Worm (Caenorhabditis elegans) whole organism, L2 larva: ENCODE data around the gene sax-2.

Experiments
- C34F6.9 ChIP-seq: fragments of 150-350 bp; optimal IDR thresholded peaks from 2 replicates; lab custom pipeline; 2014; ENCODE audit warnings: missing biosample characterization, missing genetic modification characterization
- F13H6.1 ChIP-seq: sonication (generic microtip); optimal IDR thresholded peaks from 2 replicates; lab custom pipeline; 2016; ENCODE audit warnings: missing genetic modification characterization, missing compliant biosample characterization
- ZK546.5 ChIP-seq: sonication (generic microtip); optimal IDR thresholded peaks from 2 replicates; lab custom pipeline; 2017; ENCODE audit warnings: missing biosample characterization, missing genetic modification characterization
- alr-1 ChIP-seq: fragments of 150-350 bp; optimal IDR thresholded peaks from 2 replicates; lab custom pipeline; 2014; ENCODE audit warnings: missing biosample characterization, missing genetic modification characterization
- ceh-16 ChIP-seq: fragments of 150-350 bp; optimal IDR thresholded peaks from 2 replicates; lab custom pipeline; 2014; ENCODE audit warnings: missing biosample characterization, missing genetic modification characterization
- ceh-82 ChIP-seq: fragments of 150-350 bp; optimal IDR thresholded peaks from 2 replicates; lab custom pipeline; 2014; ENCODE audit warnings: missing biosample characterization, missing genetic modification characterization
- crh-2 ChIP-seq: sonication (generic microtip); optimal IDR thresholded peaks from 2 replicates; lab custom pipeline; 2017; ENCODE audit warnings: missing biosample characterization, missing genetic modification characterization
- egl-27 ChIP-seq: sonication (generic microtip); optimal IDR thresholded peaks from 3 replicates; lab custom pipeline; 2017; ENCODE audit warnings: missing biosample characterization, missing genetic modification reagents, missing genetic modification characterization
- elt-1 ChIP-seq: fragments of 150-350 bp; optimal IDR thresholded peaks from 2 replicates; lab custom pipeline; 2014; ENCODE audit warnings: missing biosample characterization, missing genetic modification characterization
- elt-3 ChIP-seq: sonication (generic microtip); optimal IDR thresholded peaks from 2 replicates; lab custom pipeline; 2017; ENCODE audit warnings: missing biosample characterization, missing genetic modification characterization
- fos-1 ChIP-seq: fragments of 150-350 bp; optimal IDR thresholded peaks from 2 replicates; lab custom pipeline; 2014; ENCODE audit warnings: missing biosample characterization, missing genetic modification characterization
- gmeb-1 ChIP-seq: fragments of 150-350 bp; optimal IDR thresholded peaks from 2 replicates; lab custom pipeline; 2014; ENCODE audit warnings: missing biosample characterization, missing genetic modification characterization
- lin-11 ChIP-seq: fragments of 150-350 bp; sonication (generic microtip); optimal IDR thresholded peaks from 2 replicates; lab custom pipeline; 2014; ENCODE audit warnings: missing biosample characterization, missing genetic modification characterization, inconsistent platforms, mixed read lengths
- lin-13 ChIP-seq: fragments of 150-350 bp; optimal IDR thresholded peaks from 2 replicates; lab custom pipeline; 2014; ENCODE audit warnings: missing biosample characterization, missing genetic modification reagents, missing genetic modification characterization
- lsy-2 ChIP-seq, 2 experiments: fragments of 150-350 bp in 1 of 2; sonication (generic microtip) in 1 of 2; optimal IDR thresholded peaks; 2 replicates each; lab custom pipeline; 2014 to 2017; ENCODE audit warnings: missing biosample characterization in 2 of 2, missing genetic modification characterization in 2 of 2
- mdl-1 ChIP-seq, 2 experiments: fragments of 150-350 bp in 1 of 2; sonication (generic microtip) in 1 of 2; optimal IDR thresholded peaks; 2 replicates each; lab custom pipeline; 2017; ENCODE audit warnings: missing biosample characterization in 2 of 2, missing genetic modification characterization in 2 of 2
- nhr-11 ChIP-seq: fragments of 150-350 bp; optimal IDR thresholded peaks from 2 replicates; lab custom pipeline; 2014; ENCODE audit warnings: missing biosample characterization, missing genetic modification characterization
- nhr-129 ChIP-seq: fragments of 150-350 bp; optimal IDR thresholded peaks from 2 replicates; lab custom pipeline; 2014; ENCODE audit warnings: missing biosample characterization, missing genetic modification characterization
- nhr-23 ChIP-seq: fragments of 150-350 bp; optimal IDR thresholded peaks from 2 replicates; lab custom pipeline; 2014; ENCODE audit warnings: missing biosample characterization, missing genetic modification reagents, missing genetic modification characterization
- nhr-237 ChIP-seq: fragments of 150-350 bp; optimal IDR thresholded peaks from 2 replicates; lab custom pipeline; 2014; ENCODE audit warnings: missing biosample characterization, missing genetic modification characterization
- nhr-25 ChIP-seq: fragments of 150-350 bp; sonication (generic microtip); optimal IDR thresholded peaks from 3 replicates; lab custom pipeline; 2014; ENCODE audit warnings: missing biosample characterization, missing genetic modification characterization
- nhr-6 ChIP-seq: fragments of 150-350 bp; optimal IDR thresholded peaks from 2 replicates; lab custom pipeline; 2014; ENCODE audit warnings: missing biosample characterization, missing genetic modification characterization
- nhr-77 ChIP-seq: fragments of 150-350 bp; optimal IDR thresholded peaks from 2 replicates; lab custom pipeline; 2014; ENCODE audit warnings: missing biosample characterization, missing genetic modification characterization
- sem-4 ChIP-seq: fragments of 150-350 bp; optimal IDR thresholded peaks from 2 replicates; lab custom pipeline; 2014; ENCODE audit warnings: missing biosample characterization, missing genetic modification reagents, missing genetic modification characterization
- skn-1 ChIP-seq: sonication (generic microtip); optimal IDR thresholded peaks from 2 replicates; lab custom pipeline; 2017; ENCODE audit warnings: missing biosample characterization, missing genetic modification characterization
- sma-3 ChIP-seq: sonication (generic microtip); optimal IDR thresholded peaks from 2 replicates; lab custom pipeline; 2016; ENCODE audit warnings: missing genetic modification reagents, missing genetic modification characterization, missing compliant biosample characterization
- sma-9 ChIP-seq, 2 experiments: fragments of 150-350 bp in 1 of 2; sonication (generic microtip) in 1 of 2; optimal IDR thresholded peaks; 2 replicates each; lab custom pipeline; 2014 to 2016; ENCODE audit warnings: missing genetic modification characterization in 2 of 2, mild to moderate bottlenecking in 1 of 2, missing biosample characterization in 1 of 2, missing compliant biosample characterization in 1 of 2, missing genetic modification reagents in 1 of 2, moderate library complexity in 1 of 2
- snpc-4 ChIP-seq: fragments of 150-350 bp; optimal IDR thresholded peaks from 2 replicates; lab custom pipeline; 2014; ENCODE audit warnings: missing biosample characterization, missing genetic modification characterization
- unc-39 ChIP-seq: fragments of 150-350 bp; optimal IDR thresholded peaks from 2 replicates; lab custom pipeline; 2014; ENCODE audit warnings: missing biosample characterization, missing genetic modification characterization
- unc-55 ChIP-seq: fragments of 150-350 bp; sonication (generic microtip); optimal IDR thresholded peaks from 3 replicates; lab custom pipeline; 2014; ENCODE audit warnings: missing biosample characterization, missing genetic modification reagents, missing genetic modification characterization
- unc-62 ChIP-seq: fragments of 150-350 bp; optimal IDR thresholded peaks from 2 replicates; lab custom pipeline; 2014; ENCODE audit warnings: missing biosample characterization, missing genetic modification reagents, missing genetic modification characterization
- zag-1 ChIP-seq: fragments of 150-350 bp; optimal IDR thresholded peaks from 2 replicates; lab custom pipeline; 2014; ENCODE audit warnings: missing biosample characterization, missing genetic modification characterization
- ztf-1 ChIP-seq: fragments of 200-800 bp; sonication (Bioruptor generic); conservative IDR thresholded peaks from 2 replicates; pipeline ENCODE4 v1.3.6; 2022; ENCODE audit warnings: missing genetic modification characterization, missing compliant biosample characterization
- ztf-11 ChIP-seq: sonication (generic microtip); optimal IDR thresholded peaks from 2 replicates; lab custom pipeline; 2017; ENCODE audit warnings: missing biosample characterization, missing genetic modification characterization
- ztf-4 ChIP-seq: fragments of 150-350 bp; optimal IDR thresholded peaks from 2 replicates; lab custom pipeline; 2014; ENCODE audit warnings: missing biosample characterization, missing genetic modification characterization

sax-2 gene

DNA sequence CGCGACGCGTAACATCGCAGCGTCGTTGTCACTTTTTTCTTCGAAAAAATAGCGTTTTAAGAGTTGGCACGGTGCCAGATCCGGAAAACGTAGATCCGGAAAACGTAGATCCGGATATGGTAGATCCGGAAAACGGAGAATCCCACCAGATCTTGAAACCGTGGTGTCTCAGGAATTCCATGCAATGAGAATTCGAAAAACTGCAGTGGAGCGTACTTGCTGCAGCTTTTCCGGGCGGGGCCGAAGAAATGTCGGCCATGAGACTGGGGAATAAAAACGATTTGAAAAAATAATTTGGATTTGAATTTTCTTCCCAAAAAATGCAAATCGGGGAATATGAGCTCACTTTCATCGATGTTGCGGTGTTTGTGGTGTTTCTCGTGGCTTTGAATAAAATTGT, 63.0 kb downstream of the sax-2 start, which contains the start of gene K10D2.5 (continued):
- peak; percentile 71 for TF ChIP-seq ztf-4 (tag; lab: Kevin White, UChicago)
- TF ChIP-seq nhr-77 (tag; lab: Kevin White, UChicago) = no peak
- peak; percentile 72 for TF ChIP-seq egl-27 (tag; lab: Kevin White, UChicago)
- peak; percentile 89 for TF ChIP-seq nhr-129 (tag; lab: Kevin White, UChicago)
- peak; percentile 89 for TF ChIP-seq gmeb-1 (tag; lab: Kevin White, UChicago)
- peak; percentile 33 for TF ChIP-seq ceh-16 (tag; lab: Kevin White, UChicago)
- peak; percentile 94 for TF ChIP-seq lin-13
- TF ChIP-seq elt-3 (tag; lab: Kevin White, UChicago) = no peak
- peak in 1 of 2 experiments; percentile 22 for TF ChIP-seq mdl-1 (tag; optimal IDR thresholded peaks at IDR 0.05; lab: Kevin White, UChicago)

DNA sequence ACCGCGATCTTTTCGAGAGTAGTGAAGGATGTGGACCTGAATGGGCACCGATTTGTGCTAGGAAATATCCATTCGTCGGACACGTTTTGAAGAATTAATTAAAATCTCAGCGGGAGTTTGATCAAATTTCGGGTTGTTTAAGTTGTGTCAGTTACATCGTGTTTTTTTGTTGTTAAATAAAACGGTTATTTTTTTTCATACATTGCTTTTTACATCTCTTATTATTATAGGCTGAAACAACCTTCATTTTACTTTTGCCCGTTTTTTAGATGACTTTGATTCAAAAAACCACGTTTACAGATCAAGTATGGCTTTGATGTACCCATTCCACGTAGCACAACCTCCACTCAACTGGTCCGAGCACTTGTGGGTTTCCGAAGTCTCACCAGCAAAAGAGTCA, 63.6 kb downstream of the sax-2 start, which contains the start of gene emb-1:
Gene emb-1, plus strand, starts transcription at position 301 of the 400 bp plus-strand sequence.
- no peak for TF ChIP-seq C34F6.9 (tag; lab: Kevin White, UChicago)
- no peak for TF ChIP-seq ceh-82 (tag; lab: Kevin White, UChicago)
- TF ChIP-seq elt-1 = no peak
- TF ChIP-seq unc-55 (GFP tag; lab: Kevin White, UChicago) = no peak
- TF ChIP-seq skn-1 (tag; lab: Kevin White, UChicago) = no peak
- TF ChIP-seq ceh-16 (tag; lab: Kevin White, UChicago) = no peak
- no peak for TF ChIP-seq lin-11 (tag; lab: Kevin White, UChicago)

DNA sequence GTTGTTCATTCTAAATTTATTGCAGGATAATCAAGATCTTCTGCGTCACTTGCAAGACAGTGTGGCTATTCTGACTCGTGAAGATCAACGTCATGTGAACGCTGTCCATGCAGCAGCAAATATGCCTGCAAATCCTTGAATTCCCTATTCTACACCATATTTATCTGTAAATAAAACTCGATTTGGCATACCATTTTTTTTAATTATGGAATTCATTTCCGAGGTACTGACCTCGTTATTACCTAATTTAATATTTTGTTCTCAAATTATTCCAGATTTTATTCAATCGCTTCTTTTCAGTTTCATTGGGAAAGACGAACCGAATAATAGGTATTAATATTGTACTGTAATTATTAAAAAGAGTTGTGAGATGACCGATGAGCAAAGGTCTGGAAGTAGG, 64.1 kb downstream of the sax-2 start, which contains the start of gene cid-1:
Gene cid-1, plus strand, starts transcription at position 301 of the 400 bp plus-strand sequence.
- no peak for TF ChIP-seq ztf-1 (GFP tag; lab: Robert Waterston, UW)
- no peak for TF ChIP-seq mdl-1 (tag; optimal IDR thresholded peaks at IDR 0.05; lab: Kevin White, UChicago)
- TF ChIP-seq unc-62 (GFP tag; lab: Kevin White, UChicago) = no peak
- no peak for TF ChIP-seq ZK546.5 (tag; lab: Kevin White, UChicago)
- TF ChIP-seq sma-3 (GFP tag; lab: Kevin White, UChicago) = no peak
- TF ChIP-seq lin-11 (tag; lab: Kevin White, UChicago) = no peak
- no peak for TF ChIP-seq unc-39 (tag; lab: Kevin White, UChicago)
- no peak for TF ChIP-seq ztf-11 (tag; lab: Kevin White, UChicago)
- TF ChIP-seq ceh-16 (tag; lab: Kevin White, UChicago) = no peak
- TF ChIP-seq lsy-2 (tag; optimal IDR thresholded peaks at IDR 0.05; lab: Kevin White, UChicago) = no peak
- no peak for TF ChIP-seq nhr-11
- TF ChIP-seq sma-9 (GFP tag; optimal IDR thresholded peaks at IDR 0.05; lab: Kevin White, UChicago) = no peak
- no peak for TF ChIP-seq sma-9 (tag; optimal IDR thresholded peaks at IDR 0.05; lab: Kevin White, UChicago)
- TF ChIP-seq sem-4 (tag; lab: Kevin White, UChicago) = no peak
- no peak for TF ChIP-seq lin-13
- TF ChIP-seq nhr-237 (tag; lab: Kevin White, UChicago) = no peak

DNA sequence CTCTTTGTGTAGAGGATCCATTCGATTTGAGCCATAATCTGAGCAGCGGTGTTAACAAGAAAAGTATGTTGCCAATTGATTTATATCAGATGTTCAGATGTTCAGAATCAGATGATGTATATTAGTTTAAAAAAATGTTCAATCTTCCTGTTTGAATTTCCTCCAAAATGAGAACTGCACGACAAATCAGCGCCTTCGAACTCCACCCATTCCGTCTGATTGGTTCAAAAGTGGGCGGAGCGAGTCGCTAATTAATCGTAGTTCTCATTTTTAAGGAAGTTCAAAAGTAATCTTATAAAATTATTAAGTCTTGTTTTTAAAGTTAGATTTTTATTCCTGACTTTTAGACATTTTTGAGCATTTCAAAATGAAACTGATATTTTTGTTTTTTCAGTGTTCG, 69.7 kb downstream of the sax-2 start:
- TF ChIP-seq alr-1 (tag; lab: Kevin White, UChicago) = no peak
- no peak for TF ChIP-seq nhr-23 (tag; lab: Kevin White, UChicago)
- no peak for TF ChIP-seq elt-1
- TF ChIP-seq nhr-129 (tag; lab: Kevin White, UChicago) = no peak
- TF ChIP-seq nhr-6 = no peak
- no peak for TF ChIP-seq zag-1
- TF ChIP-seq mdl-1 (tag; optimal IDR thresholded peaks at IDR 0.05; lab: Kevin White, UChicago) = no peak
- no peak for TF ChIP-seq lin-11 (tag; lab: Kevin White, UChicago)
- no peak for TF ChIP-seq unc-62 (GFP tag; lab: Kevin White, UChicago)
- TF ChIP-seq fos-1 (tag; lab: Kevin White, UChicago) = no peak
- no peak for TF ChIP-seq skn-1 (tag; lab: Kevin White, UChicago)
- no peak for TF ChIP-seq nhr-25 (tag; lab: Kevin White, UChicago)
- no peak for TF ChIP-seq crh-2
- TF ChIP-seq gmeb-1 (tag; lab: Kevin White, UChicago) = no peak
- TF ChIP-seq F13H6.1 (tag; lab: Kevin White, UChicago) = no peak
- no peak for TF ChIP-seq ceh-16 (tag; lab: Kevin White, UChicago)
- no peak for TF ChIP-seq snpc-4 (tag; lab: Kevin White, UChicago)
- TF ChIP-seq ztf-11 (tag; lab: Kevin White, UChicago) = no peak
- no peak for TF ChIP-seq nhr-11
- TF ChIP-seq, all 48 proteins: peak for 0
